Fruit fly (Drosophila melanogaster) whole organism, prepupa: ENCODE measurements around the gene Coq5.
A peak's percentile ranks its signal among the peaks of the same experiment; 100 is the strongest.

Source experiments
- CG10669 ChIP-seq: fragments of 200-800 bp; sonication (Bioruptor generic); optimal IDR thresholded peaks from 3 replicates; lab custom pipeline; 2018; ENCODE audit warnings: missing biosample characterization, mild to moderate bottlenecking, missing genetic modification characterization, moderate library complexity
- CG11294 ChIP-seq: fragments of 200-800 bp; sonication (Bioruptor generic); IDR thresholded peaks from 2 replicates; pipeline ENCODE4 v1.3.6; 2022; ENCODE audit warnings: missing biosample characterization, missing genetic modification characterization
- CG11762 ChIP-seq: fragments of 200-800 bp; sonication (Bioruptor generic); optimal IDR thresholded peaks from 3 replicates; lab custom pipeline; 2016; ENCODE audit warnings: missing biosample characterization, missing genetic modification characterization; ENCODE audit not compliant: insufficient read depth
- CG11902 ChIP-seq: fragments of 200-800 bp; sonication (Bioruptor generic); optimal IDR thresholded peaks from 3 replicates; lab custom pipeline; 2016; ENCODE audit warnings: missing biosample characterization, missing genetic modification characterization
- CG15336 ChIP-seq: fragments of 200-800 bp; sonication (Bioruptor generic); IDR thresholded peaks from 2 replicates; pipeline ENCODE4 v1.3.6; 2022; ENCODE audit warnings: missing biosample characterization, missing genetic modification characterization
- CG16779 ChIP-seq: fragments of 200-800 bp; sonication (Bioruptor generic); optimal IDR thresholded peaks from 3 replicates; lab custom pipeline; 2017; ENCODE audit warnings: missing biosample characterization, mild to moderate bottlenecking, missing genetic modification characterization
- CG3032 ChIP-seq: fragments of 200-800 bp; optimal IDR thresholded peaks from 2 replicates; lab custom pipeline; 2019; ENCODE audit warnings: missing biosample characterization, mild to moderate bottlenecking, missing genetic modification characterization, moderate library complexity
- CG31627 ChIP-seq: fragments of 200-800 bp; sonication (Bioruptor generic); optimal IDR thresholded peaks from 3 replicates; lab custom pipeline; 2016; ENCODE audit warnings: missing biosample characterization, missing genetic modification characterization
- CG34406 ChIP-seq: fragments of 200-800 bp; sonication (Bioruptor generic); optimal IDR thresholded peaks from 3 replicates; lab custom pipeline; 2016; ENCODE audit warnings: missing biosample characterization, missing genetic modification characterization
- CG3919 ChIP-seq: fragments of 200-800 bp; sonication (Bioruptor generic); optimal IDR thresholded peaks from 3 replicates; lab custom pipeline; 2016; ENCODE audit warnings: missing biosample characterization, missing genetic modification characterization
- CG4318 ChIP-seq: fragments of 200-800 bp; sonication (Bioruptor generic); optimal IDR thresholded peaks from 3 replicates; lab custom pipeline; 2017; ENCODE audit warnings: missing biosample characterization, mild to moderate bottlenecking, missing genetic modification characterization
- CG6163 ChIP-seq: fragments of 200-800 bp; sonication (Bioruptor generic); IDR thresholded peaks from 3 replicates; pipeline ENCODE4 v1.3.6; 2022; ENCODE audit warnings: missing biosample characterization, missing genetic modification characterization
- CG6276 ChIP-seq: fragments of 200-800 bp; sonication (Bioruptor generic); optimal IDR thresholded peaks from 2 replicates; lab custom pipeline; 2017; ENCODE audit warnings: missing biosample characterization, mild to moderate bottlenecking, missing genetic modification characterization
- CG6808 ChIP-seq: fragments of 200-800 bp; sonication (Bioruptor generic); optimal IDR thresholded peaks from 3 replicates; lab custom pipeline; 2017; ENCODE audit warnings: missing biosample characterization, missing genetic modification characterization, mild to moderate bottlenecking, moderate library complexity, missing genetic modification reagents
- CG6854 ChIP-seq: fragments of 200-800 bp; sonication (Bioruptor generic); optimal IDR thresholded peaks from 2 replicates; lab custom pipeline; 2017; ENCODE audit warnings: missing biosample characterization, mild to moderate bottlenecking, missing genetic modification characterization
- CG7368 ChIP-seq: fragments of 200-800 bp; sonication (Bioruptor generic); optimal IDR thresholded peaks from 3 replicates; lab custom pipeline; 2016; ENCODE audit warnings: missing biosample characterization, missing genetic modification characterization
- CG8119 ChIP-seq: fragments of 200-800 bp; sonication (Bioruptor generic); IDR thresholded peaks from 3 replicates; pipeline ENCODE4 v1.3.6; 2022; ENCODE audit warnings: missing biosample characterization, missing genetic modification characterization
- CG8319 ChIP-seq: fragments of 200-800 bp; sonication (Bioruptor generic); optimal IDR thresholded peaks from 3 replicates; lab custom pipeline; 2016; ENCODE audit warnings: missing biosample characterization, missing genetic modification characterization
- CG8632 ChIP-seq: fragments of 200-800 bp; sonication (Bioruptor generic); optimal IDR thresholded peaks from 3 replicates; lab custom pipeline; 2016; ENCODE audit warnings: missing biosample characterization, missing genetic modification characterization
- Eip75B ChIP-seq: fragments of 200-800 bp; sonication (Bioruptor generic); optimal IDR thresholded peaks from 3 replicates; lab custom pipeline; 2016; ENCODE audit warnings: missing biosample characterization, missing genetic modification characterization
- Eip78C ChIP-seq: fragments of 200-800 bp; sonication (Bioruptor generic); peaks from one replicate; lab custom pipeline; 2016; ENCODE audit warnings: missing biosample characterization, missing genetic modification characterization
- Eip93F ChIP-seq: fragments of 200-800 bp; sonication (Bioruptor generic); optimal IDR thresholded peaks from 2 replicates; lab custom pipeline; 2016; ENCODE audit warnings: missing biosample characterization, mild to moderate bottlenecking, missing genetic modification characterization
- Ets21C ChIP-seq: fragments of 200-800 bp; sonication (Bioruptor generic); optimal IDR thresholded peaks from 3 replicates; lab custom pipeline; 2016; ENCODE audit warnings: missing biosample characterization, missing genetic modification characterization
- Hr38 ChIP-seq: sonication (Bioruptor generic); optimal IDR thresholded peaks from 2 replicates; lab custom pipeline; 2016; ENCODE audit warnings: missing biosample characterization, missing genetic modification characterization
- Hr39 ChIP-seq: fragments of 200-800 bp; sonication (Bioruptor generic); optimal IDR thresholded peaks from 2 replicates; lab custom pipeline; 2016; ENCODE audit warnings: missing biosample characterization, missing genetic modification characterization
- Lpt ChIP-seq: fragments of 200-800 bp; sonication (Bioruptor generic); optimal IDR thresholded peaks from 3 replicates; lab custom pipeline; 2016; ENCODE audit warnings: missing biosample characterization, missing genetic modification characterization
- Met ChIP-seq: fragments of 200-800 bp; sonication (Bioruptor generic); optimal IDR thresholded peaks from 3 replicates; lab custom pipeline; 2016; ENCODE audit warnings: missing biosample characterization, missing genetic modification characterization
- OdsH ChIP-seq: fragments of 200-800 bp; sonication (Bioruptor generic); optimal IDR thresholded peaks from 3 replicates; lab custom pipeline; 2016; ENCODE audit warnings: missing biosample characterization, missing genetic modification characterization
- Smox ChIP-seq: fragments of 200-800 bp; sonication (Bioruptor generic); optimal IDR thresholded peaks from 3 replicates; lab custom pipeline; 2016; ENCODE audit warnings: missing biosample characterization, missing genetic modification characterization
- Sox14 ChIP-seq: fragments of 200-800 bp; sonication (Bioruptor generic); optimal IDR thresholded peaks from 3 replicates; lab custom pipeline; 2016; ENCODE audit warnings: missing biosample characterization, missing genetic modification characterization
- Sox15 ChIP-seq: fragments of 200-800 bp; sonication (Bioruptor generic); optimal IDR thresholded peaks from 3 replicates; lab custom pipeline; 2016; ENCODE audit warnings: missing biosample characterization, missing genetic modification characterization
- cyc ChIP-seq: fragments of 200-800 bp; sonication (Bioruptor generic); optimal IDR thresholded peaks from 3 replicates; lab custom pipeline; 2016; ENCODE audit warnings: missing biosample characterization, missing genetic modification characterization
- dsx ChIP-seq: fragments of 200-800 bp; optimal IDR thresholded peaks from 3 replicates; lab custom pipeline; 2019; ENCODE audit warnings: missing biosample characterization, mild to moderate bottlenecking, missing genetic modification characterization, moderate library complexity; ENCODE audit not compliant: poor library complexity, severe bottlenecking
- eg ChIP-seq: fragments of 200-800 bp; sonication (Bioruptor generic); IDR thresholded peaks from 3 replicates; pipeline ENCODE4 v1.3.6; 2022; ENCODE audit warnings: missing biosample characterization, missing genetic modification characterization
- esn ChIP-seq: fragments of 200-800 bp; sonication (Bioruptor generic); optimal IDR thresholded peaks from 2 replicates; lab custom pipeline; 2016; ENCODE audit warnings: missing biosample characterization, mild to moderate bottlenecking, missing genetic modification characterization, moderate library complexity
- fd59A ChIP-seq: fragments of 200-800 bp; sonication (Bioruptor generic); optimal IDR thresholded peaks from 2 replicates; lab custom pipeline; 2017; ENCODE audit warnings: missing biosample characterization, mild to moderate bottlenecking, missing genetic modification characterization, missing genetic modification reagents
- fd85E ChIP-seq: fragments of 200-800 bp; sonication (Bioruptor generic); optimal IDR thresholded peaks from 3 replicates; lab custom pipeline; 2016; ENCODE audit warnings: missing biosample characterization, missing genetic modification characterization
- net ChIP-seq: fragments of 200-800 bp; sonication (Bioruptor generic); optimal IDR thresholded peaks from 3 replicates; lab custom pipeline; 2016; ENCODE audit warnings: missing biosample characterization, missing genetic modification characterization
- pdm3 ChIP-seq: fragments of 200-800 bp; sonication (Bioruptor generic); optimal IDR thresholded peaks from 3 replicates; lab custom pipeline; 2016; ENCODE audit warnings: missing biosample characterization, missing genetic modification characterization
- salr ChIP-seq, 2 experiments: fragments of 200-800 bp; sonication (Bioruptor generic); optimal IDR thresholded peaks; 3 replicates each; lab custom pipeline; 2016 to 2018; ENCODE audit warnings: missing biosample characterization in 2 of 2, missing genetic modification characterization in 2 of 2, mild to moderate bottlenecking in 1 of 2
- spab ChIP-seq: fragments of 200-800 bp; sonication (Bioruptor generic); optimal IDR thresholded peaks from 2 replicates; lab custom pipeline; 2017; ENCODE audit warnings: missing biosample characterization, mild to moderate bottlenecking, missing genetic modification characterization, missing genetic modification reagents
- ss ChIP-seq, 2 experiments: fragments of 200-800 bp; sonication (Bioruptor generic); optimal IDR thresholded peaks; 2 replicates in 1 of 2; 3 replicates in 1 of 2; lab custom pipeline; 2017 to 2018; ENCODE audit warnings: mild to moderate bottlenecking in 2 of 2, missing biosample characterization in 2 of 2, missing genetic modification characterization in 2 of 2, moderate library complexity in 1 of 2
- topi ChIP-seq: fragments of 200-800 bp; sonication (Bioruptor generic); optimal IDR thresholded peaks from 3 replicates; lab custom pipeline; 2016; ENCODE audit warnings: missing biosample characterization, missing genetic modification characterization
- vri ChIP-seq: fragments of 200-800 bp; sonication (Bioruptor generic); optimal IDR thresholded peaks from 3 replicates; lab custom pipeline; 2016; ENCODE audit warnings: missing biosample characterization, mild to moderate bottlenecking, missing genetic modification characterization

The Coq5 gene

dm6 chrX:13220418-13220817 lies 26.1 kb upstream of the Coq5 start (continued):
- TF ChIP-seq CG8119 (GFP tag; lab: Robert Waterston, UW): no peak
- no peak for TF ChIP-seq CG11294 (GFP tag; lab: Robert Waterston, UW)
- no peak for TF ChIP-seq CG3032 (tag; lab: Kevin White, UChicago)
- peak; percentile 52 for TF ChIP-seq topi
- TF ChIP-seq Eip78C (GFP tag; lab: Kevin White, UChicago): peak; percentile 81
- no peak for TF ChIP-seq CG16779 (tag; lab: Kevin White, UChicago)
- TF ChIP-seq CG34406 (GFP tag; lab: Kevin White, UChicago): peak; percentile 3
- no peak for TF ChIP-seq CG4318 (GFP tag; lab: Kevin White, UChicago)
- TF ChIP-seq CG6808 (GFP tag; lab: Kevin White, UChicago): no peak
- TF ChIP-seq Hr39 (GFP tag; lab: Kevin White, UChicago): peak; percentile 5
- no peak for TF ChIP-seq Sox15 (GFP tag; lab: Kevin White, UChicago)
- no peak for TF ChIP-seq net (GFP tag; lab: Kevin White, UChicago)
- no peak for TF ChIP-seq spab (GFP tag; lab: Kevin White, UChicago)
- TF ChIP-seq ss (GFP tag; optimal IDR thresholded peaks at IDR 0.05; lab: Kevin White, UChicago): no peak
- no peak for TF ChIP-seq Sox14 (GFP tag; lab: Kevin White, UChicago)
- no peak for TF ChIP-seq CG6276 (GFP tag; lab: Kevin White, UChicago)

DNA sequence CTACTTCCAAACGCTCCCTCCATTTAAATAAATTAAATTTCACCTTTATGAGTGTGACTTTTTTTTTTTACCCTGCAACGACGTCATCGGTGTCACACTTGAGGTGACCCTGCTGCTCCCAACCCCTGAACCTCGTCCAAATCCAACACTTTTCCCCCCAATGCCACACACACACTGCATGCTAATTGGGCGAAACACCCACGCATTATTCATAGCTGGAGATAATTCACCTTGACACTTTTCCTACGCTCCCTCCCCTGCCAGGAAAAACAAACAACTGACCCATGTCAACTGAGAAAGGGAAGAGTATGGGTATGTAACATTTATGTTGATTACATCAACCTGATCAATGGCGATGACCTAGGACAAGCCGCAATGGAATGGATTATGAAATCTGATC lies 24.9 kb upstream of the Coq5 start:
- no peak for TF ChIP-seq CG11902 (GFP tag; lab: Kevin White, UChicago)
- TF ChIP-seq Eip93F (GFP tag; lab: Kevin White, UChicago): no peak
- TF ChIP-seq esn: no peak
- no peak for TF ChIP-seq CG31627 (GFP tag; lab: Kevin White, UChicago)
- no peak for TF ChIP-seq CG8119 (GFP tag; lab: Robert Waterston, UW)
- no peak for TF ChIP-seq CG4318 (GFP tag; lab: Kevin White, UChicago)
- no peak for TF ChIP-seq vri (GFP tag; lab: Kevin White, UChicago)
- no peak for TF ChIP-seq Met (GFP tag; lab: Kevin White, UChicago)

DNA sequence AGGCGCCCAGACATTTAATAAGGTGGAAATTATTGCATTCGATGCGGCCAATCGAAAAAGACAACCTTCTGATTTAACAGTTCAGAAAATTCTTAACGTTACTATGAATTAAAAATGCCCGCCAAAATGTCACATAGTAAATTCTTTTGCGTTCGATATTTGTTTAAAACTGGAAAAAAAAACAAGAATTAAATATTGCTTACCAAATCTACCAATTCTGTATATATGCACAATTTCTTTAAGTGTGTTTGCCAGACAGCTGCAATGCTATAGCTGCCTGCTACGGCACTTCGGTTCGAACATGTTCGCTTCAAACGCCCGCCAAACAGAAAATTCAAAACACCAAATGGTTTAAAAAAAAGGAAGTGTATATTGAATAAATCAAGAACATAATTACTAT lies 19.7 kb upstream of the Coq5 start:
- no peak for TF ChIP-seq CG16779 (tag; lab: Kevin White, UChicago)
- TF ChIP-seq ss (GFP tag; optimal IDR thresholded peaks at IDR 0.05; lab: Kevin White, UChicago): no peak
- TF ChIP-seq OdsH (GFP tag; lab: Kevin White, UChicago): peak; percentile 74
- TF ChIP-seq cyc: peak; percentile 56
- peak; percentile 66 for TF ChIP-seq Eip75B
- peak; percentile 73 for TF ChIP-seq CG15336
- peak; percentile 58 for TF ChIP-seq Lpt (GFP tag; lab: Kevin White, UChicago)
- TF ChIP-seq CG8632 (GFP tag; lab: Kevin White, UChicago): peak; percentile 37
- TF ChIP-seq CG6276 (GFP tag; lab: Kevin White, UChicago): peak; percentile 36
- TF ChIP-seq CG10669: peak; percentile 50
- TF ChIP-seq fd85E (GFP tag; lab: Kevin White, UChicago): no peak
- peak; percentile 52 for TF ChIP-seq CG7368 (GFP tag; lab: Kevin White, UChicago)
- no peak for TF ChIP-seq Eip93F (GFP tag; lab: Kevin White, UChicago)
- no peak for TF ChIP-seq vri (GFP tag; lab: Kevin White, UChicago)
- peak; percentile 58 for TF ChIP-seq Smox (GFP tag; lab: Kevin White, UChicago)
- peak; percentile 60 for TF ChIP-seq Hr39 (GFP tag; lab: Kevin White, UChicago)
- TF ChIP-seq Met (GFP tag; lab: Kevin White, UChicago): peak; percentile 64
- peak; percentile 31 for TF ChIP-seq Ets21C (GFP tag; lab: Kevin White, UChicago)
- peak; percentile 58; the same call in 2 of the 3 replicates for TF ChIP-seq CG8119 (GFP tag; lab: Robert Waterston, UW)
- TF ChIP-seq Sox14 (GFP tag; lab: Kevin White, UChicago): peak; percentile 59
- TF ChIP-seq CG11294 (GFP tag; lab: Robert Waterston, UW): peak; percentile 26; the same call in 1 of the 2 replicates
- peak; percentile 74 for TF ChIP-seq esn
- peak; percentile 62 for TF ChIP-seq CG31627 (GFP tag; lab: Kevin White, UChicago)
- no peak for TF ChIP-seq salr (GFP tag; optimal IDR thresholded peaks at IDR 0.05; lab: Kevin White, UChicago)
- no peak for TF ChIP-seq CG11902 (GFP tag; lab: Kevin White, UChicago)
- no peak for TF ChIP-seq fd59A (GFP tag; lab: Kevin White, UChicago)
- TF ChIP-seq CG6163 (GFP tag; lab: Robert Waterston, UW): peak; percentile 67
- TF ChIP-seq dsx: peak; percentile 12
- TF ChIP-seq CG11762: peak; percentile 27
- TF ChIP-seq CG3032 (tag; lab: Kevin White, UChicago): peak; percentile 36
- TF ChIP-seq pdm3: peak; percentile 74
- TF ChIP-seq eg (GFP tag; lab: Robert Waterston, UW): peak; percentile 76
- TF ChIP-seq Hr38 (GFP tag; lab: Kevin White, UChicago): no peak
- peak; percentile 70 for TF ChIP-seq CG3919 (GFP tag; lab: Kevin White, UChicago)
- TF ChIP-seq CG4318 (GFP tag; lab: Kevin White, UChicago): no peak
- no peak for TF ChIP-seq CG6854 (GFP tag; lab: Kevin White, UChicago)
- TF ChIP-seq CG8319 (GFP tag; lab: Kevin White, UChicago): peak; percentile 43
- TF ChIP-seq net (GFP tag; lab: Kevin White, UChicago): peak; percentile 55
